Fruit fly (Drosophila melanogaster) whole organism, prepupa: ENCODE measurements around the gene CG3588.

Experiments used
- CG16779 ChIP-seq: fragments of 200-800 bp; sonication (Bioruptor generic); optimal IDR thresholded peaks from 3 replicates; lab custom pipeline; 2017; ENCODE audit warnings: missing biosample characterization, mild to moderate bottlenecking, missing genetic modification characterization
- CG34406 ChIP-seq: fragments of 200-800 bp; sonication (Bioruptor generic); optimal IDR thresholded peaks from 3 replicates; lab custom pipeline; 2016; ENCODE audit warnings: missing biosample characterization, missing genetic modification characterization
- Gug ChIP-seq: fragments of 200-800 bp; sonication (Bioruptor generic); IDR thresholded peaks from 2 replicates; pipeline ENCODE4 v1.3.6; 2022; ENCODE audit warnings: missing biosample characterization, missing genetic modification characterization
- Smox ChIP-seq: fragments of 200-800 bp; sonication (Bioruptor generic); optimal IDR thresholded peaks from 3 replicates; lab custom pipeline; 2016; ENCODE audit warnings: missing biosample characterization, missing genetic modification characterization

DNA sequence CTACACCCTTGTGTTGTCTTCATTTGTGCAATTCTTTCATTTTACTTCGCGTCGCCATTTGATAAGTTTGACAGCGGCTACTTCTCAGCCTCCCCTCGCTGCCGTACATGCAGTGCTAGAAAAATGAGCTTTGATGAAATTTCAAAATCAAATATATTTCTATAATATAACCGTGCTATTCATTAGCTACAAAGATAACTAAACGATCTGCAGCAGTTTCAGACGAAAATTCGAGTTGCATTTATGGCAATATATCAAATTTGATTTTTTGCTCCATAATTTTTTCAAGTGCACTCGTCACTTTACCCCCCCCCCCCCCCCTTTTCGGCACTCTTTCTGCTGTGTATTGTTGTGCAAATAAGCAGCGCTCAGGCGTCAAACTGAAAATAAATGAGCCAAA is 7.0 kb upstream of the CG3588 start:
- no peak for TF ChIP-seq CG34406 (GFP tag; lab: Kevin White, UChicago)
- no peak for TF ChIP-seq Gug (GFP tag; lab: Robert Waterston, UW)
- TF ChIP-seq CG16779 = no peak
- no peak for TF ChIP-seq Smox (GFP tag; lab: Kevin White, UChicago)
